Fruit fly (Drosophila melanogaster): Measurements from ENCODE around the gene CG32036.

DNA sequence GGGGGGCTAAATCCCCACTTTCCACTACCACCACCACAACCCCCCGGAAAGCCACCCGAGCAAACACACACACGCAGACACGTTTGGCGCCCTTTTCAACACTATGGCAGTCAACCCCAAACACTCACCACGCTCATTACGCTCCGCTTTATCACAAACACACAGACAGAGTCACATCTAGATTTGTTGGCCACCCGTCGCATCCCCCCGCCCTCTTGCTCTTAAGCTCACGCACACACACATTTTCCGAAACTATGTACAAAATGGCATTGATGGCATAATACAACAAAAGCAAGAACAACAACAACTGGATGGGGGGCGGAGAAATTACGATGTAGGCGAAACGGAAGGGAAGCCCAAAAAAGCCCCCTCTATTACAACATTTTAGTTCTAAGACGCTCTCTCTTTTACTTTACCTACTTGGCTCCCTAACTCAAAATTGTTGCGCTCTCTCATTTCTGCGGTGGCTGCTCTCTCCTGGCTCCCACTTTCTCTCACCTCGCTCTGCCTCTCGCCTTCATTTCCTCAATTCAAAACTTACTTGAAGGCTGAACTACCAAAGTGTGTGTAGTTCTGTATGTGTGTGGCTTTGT is 23.3 kb downstream of the CG32036 start:
- no peak for TF ChIP-seq CG8478 (optimal IDR thresholded peaks at IDR 0.05)
- no peak for TF ChIP-seq CTCF (optimal IDR thresholded peaks at IDR 0.05)
